Worm (Caenorhabditis elegans) whole organism, L2 larva: ENCODE measurements around the gene rbm-17.

ENCODE experiments used
- C34F6.9 ChIP-seq: fragments of 150-350 bp; optimal IDR thresholded peaks from 2 replicates; lab custom pipeline; 2014; ENCODE audit warnings: missing biosample characterization, missing genetic modification characterization
- Y55F3AM.14 ChIP-seq: fragments of 200-800 bp; sonication (Bioruptor generic); optimal IDR thresholded peaks from 2 replicates; lab custom pipeline; 2018; ENCODE audit warnings: mild to moderate bottlenecking, missing genetic modification characterization, missing compliant biosample characterization
- ZK546.5 ChIP-seq: sonication (generic microtip); optimal IDR thresholded peaks from 2 replicates; lab custom pipeline; 2017; ENCODE audit warnings: missing biosample characterization, missing genetic modification characterization
- aly-2 ChIP-seq: fragments of 150-350 bp; optimal IDR thresholded peaks from 2 replicates; lab custom pipeline; 2014; ENCODE audit warnings: missing biosample characterization, missing genetic modification characterization
- blmp-1 ChIP-seq: sonication (generic microtip); optimal IDR thresholded peaks from 2 replicates; lab custom pipeline; 2017; ENCODE audit warnings: missing genetic modification characterization, mild to moderate bottlenecking, missing compliant biosample characterization, antibody characterized with exemption, moderate library complexity; ENCODE audit not compliant: insufficient read depth
- ceh-16 ChIP-seq: fragments of 150-350 bp; optimal IDR thresholded peaks from 2 replicates; lab custom pipeline; 2014; ENCODE audit warnings: missing biosample characterization, missing genetic modification characterization
- ceh-82 ChIP-seq: fragments of 150-350 bp; optimal IDR thresholded peaks from 2 replicates; lab custom pipeline; 2014; ENCODE audit warnings: missing biosample characterization, missing genetic modification characterization
- crh-2 ChIP-seq: sonication (generic microtip); optimal IDR thresholded peaks from 2 replicates; lab custom pipeline; 2017; ENCODE audit warnings: missing biosample characterization, missing genetic modification characterization
- elt-1 ChIP-seq: fragments of 150-350 bp; optimal IDR thresholded peaks from 2 replicates; lab custom pipeline; 2014; ENCODE audit warnings: missing biosample characterization, missing genetic modification characterization
- elt-3 ChIP-seq: sonication (generic microtip); optimal IDR thresholded peaks from 2 replicates; lab custom pipeline; 2017; ENCODE audit warnings: missing biosample characterization, missing genetic modification characterization
- fos-1 ChIP-seq: fragments of 150-350 bp; optimal IDR thresholded peaks from 2 replicates; lab custom pipeline; 2014; ENCODE audit warnings: missing biosample characterization, missing genetic modification characterization
- gmeb-1 ChIP-seq: fragments of 150-350 bp; optimal IDR thresholded peaks from 2 replicates; lab custom pipeline; 2014; ENCODE audit warnings: missing biosample characterization, missing genetic modification characterization
- lin-11 ChIP-seq: fragments of 150-350 bp; sonication (generic microtip); optimal IDR thresholded peaks from 2 replicates; lab custom pipeline; 2014; ENCODE audit warnings: missing biosample characterization, missing genetic modification characterization, inconsistent platforms, mixed read lengths
- lsy-2 ChIP-seq, 2 experiments: fragments of 150-350 bp in 1 of 2; sonication (generic microtip) in 1 of 2; optimal IDR thresholded peaks; 2 replicates each; lab custom pipeline; 2014 to 2017; ENCODE audit warnings: missing biosample characterization in 2 of 2, missing genetic modification characterization in 2 of 2
- mab-5 ChIP-seq: fragments of 150-350 bp; optimal IDR thresholded peaks from 2 replicates; lab custom pipeline; 2014; ENCODE audit warnings: missing biosample characterization, missing genetic modification characterization
- mdl-1 ChIP-seq, 2 experiments: fragments of 150-350 bp in 1 of 2; sonication (generic microtip) in 1 of 2; optimal IDR thresholded peaks; 2 replicates each; lab custom pipeline; 2017; ENCODE audit warnings: missing biosample characterization in 2 of 2, missing genetic modification characterization in 2 of 2
- nhr-12 ChIP-seq: fragments of 150-350 bp; optimal IDR thresholded peaks from 2 replicates; lab custom pipeline; 2014; ENCODE audit warnings: missing biosample characterization, missing genetic modification characterization
- nhr-25 ChIP-seq: fragments of 150-350 bp; sonication (generic microtip); optimal IDR thresholded peaks from 3 replicates; lab custom pipeline; 2014; ENCODE audit warnings: missing biosample characterization, missing genetic modification characterization
- nhr-77 ChIP-seq: fragments of 150-350 bp; optimal IDR thresholded peaks from 2 replicates; lab custom pipeline; 2014; ENCODE audit warnings: missing biosample characterization, missing genetic modification characterization
- peb-1 ChIP-seq: fragments of 150-350 bp; optimal IDR thresholded peaks from 2 replicates; lab custom pipeline; 2014; ENCODE audit warnings: missing biosample characterization, missing genetic modification characterization
- sem-4 ChIP-seq: fragments of 150-350 bp; optimal IDR thresholded peaks from 2 replicates; lab custom pipeline; 2014; ENCODE audit warnings: missing biosample characterization, missing genetic modification reagents, missing genetic modification characterization
- sma-3 ChIP-seq: sonication (generic microtip); optimal IDR thresholded peaks from 2 replicates; lab custom pipeline; 2016; ENCODE audit warnings: missing genetic modification reagents, missing genetic modification characterization, missing compliant biosample characterization
- sma-9 ChIP-seq, 2 experiments: fragments of 150-350 bp in 1 of 2; sonication (generic microtip) in 1 of 2; optimal IDR thresholded peaks; 2 replicates each; lab custom pipeline; 2014 to 2016; ENCODE audit warnings: missing genetic modification characterization in 2 of 2, mild to moderate bottlenecking in 1 of 2, missing biosample characterization in 1 of 2, missing compliant biosample characterization in 1 of 2, missing genetic modification reagents in 1 of 2, moderate library complexity in 1 of 2
- snpc-4 ChIP-seq: fragments of 150-350 bp; optimal IDR thresholded peaks from 2 replicates; lab custom pipeline; 2014; ENCODE audit warnings: missing biosample characterization, missing genetic modification characterization
- unc-39 ChIP-seq: fragments of 150-350 bp; optimal IDR thresholded peaks from 2 replicates; lab custom pipeline; 2014; ENCODE audit warnings: missing biosample characterization, missing genetic modification characterization
- unc-55 ChIP-seq: fragments of 150-350 bp; sonication (generic microtip); optimal IDR thresholded peaks from 3 replicates; lab custom pipeline; 2014; ENCODE audit warnings: missing biosample characterization, missing genetic modification reagents, missing genetic modification characterization
- unc-62 ChIP-seq: fragments of 150-350 bp; optimal IDR thresholded peaks from 2 replicates; lab custom pipeline; 2014; ENCODE audit warnings: missing biosample characterization, missing genetic modification reagents, missing genetic modification characterization
- zag-1 ChIP-seq: fragments of 150-350 bp; optimal IDR thresholded peaks from 2 replicates; lab custom pipeline; 2014; ENCODE audit warnings: missing biosample characterization, missing genetic modification characterization
- ztf-1 ChIP-seq: fragments of 200-800 bp; sonication (Bioruptor generic); conservative IDR thresholded peaks from 2 replicates; pipeline ENCODE4 v1.3.6; 2022; ENCODE audit warnings: missing genetic modification characterization, missing compliant biosample characterization
- ztf-4 ChIP-seq: fragments of 150-350 bp; optimal IDR thresholded peaks from 2 replicates; lab custom pipeline; 2014; ENCODE audit warnings: missing biosample characterization, missing genetic modification characterization

rbm-17 gene

ce11 chrIV:11620909-11621308, 17.2 kb upstream of the rbm-17 start, which contains the start of gene dsl-5:
dsl-5 (minus strand) TSS chrIV:11621009.
- TF ChIP-seq nhr-25 (tag; lab: Kevin White, UChicago) (peak; percentile 8), blmp-1 (tag; lab: Kevin White, UChicago) (no peak)

ce11 chrIV:11622336-11622735, 15.8 kb upstream of the rbm-17 start:
- TF ChIP-seq mdl-1 (tag; optimal IDR thresholded peaks at IDR 0.05; lab: Kevin White, UChicago): no peak

ce11 chrIV:11623060-11623459, 15.1 kb upstream of the rbm-17 start, which contains the start of gene lys-4:
lys-4 (minus strand) TSS chrIV:11623174.
- TF ChIP-seq nhr-77 (tag; lab: Kevin White, UChicago) (no peak), fos-1 (tag; lab: Kevin White, UChicago) (peak; percentile 38), sma-9 (GFP tag; optimal IDR thresholded peaks at IDR 0.05; lab: Kevin White, UChicago) (peak; percentile 25), sma-9 (tag; optimal IDR thresholded peaks at IDR 0.05; lab: Kevin White, UChicago) (no peak)
- TF ChIP-seq, all 48 proteins: peak for 2

- TF ChIP-seq gmeb-1 (peak; percentile 7), ztf-4 (tag; lab: Kevin White, UChicago) (no peak), elt-3 (no peak), snpc-4 (no peak), nhr-25 (tag; lab: Kevin White, UChicago) (no peak), fos-1 (tag; lab: Kevin White, UChicago) (peak; percentile 40), mab-5 (tag; lab: Kevin White, UChicago) (no peak), sma-3 (GFP tag; lab: Kevin White, UChicago) (no peak), C34F6.9 (tag; lab: Kevin White, UChicago) (no peak), sma-9 (GFP tag; optimal IDR thresholded peaks at IDR 0.05; lab: Kevin White, UChicago) (peak; percentile 54), sma-9 (tag; optimal IDR thresholded peaks at IDR 0.05; lab: Kevin White, UChicago) (no peak), nhr-12 (tag; lab: Kevin White, UChicago) (no peak), ceh-16 (tag; lab: Kevin White, UChicago) (no peak), crh-2 (tag; lab: Kevin White, UChicago) (peak; percentile 27), lsy-2 (tag; optimal IDR thresholded peaks at IDR 0.05; lab: Kevin White, UChicago) (no peak), unc-62 (no peak)
These were observed 14.3 kb upstream of the rbm-17 start for ce11 chrIV:11623759-11624287.

ce11 chrIV:11625482-11625881, 12.6 kb upstream of the rbm-17 start, which contains the start of gene lys-5:
lys-5 (minus strand) TSS chrIV:11625582.
- no peak for TF ChIP-seq gmeb-1
- TF ChIP-seq Y55F3AM.14 (GFP tag; lab: Kevin White, UChicago): no peak
- TF ChIP-seq aly-2 (tag; lab: Kevin White, UChicago): no peak
- TF ChIP-seq snpc-4: no peak
- no peak for TF ChIP-seq nhr-12 (tag; lab: Kevin White, UChicago)
- TF ChIP-seq ZK546.5: no peak
- TF ChIP-seq ztf-1 (GFP tag; lab: Robert Waterston, UW): no peak

ce11 chrIV:11627847-11628246, 10.3 kb upstream of the rbm-17 start, which contains the start of gene lys-6:
lys-6 (minus strand) TSS chrIV:11627947.
- TF ChIP-seq lin-11 (no peak), sma-9 (GFP tag; optimal IDR thresholded peaks at IDR 0.05; lab: Kevin White, UChicago) (no peak), sma-9 (tag; optimal IDR thresholded peaks at IDR 0.05; lab: Kevin White, UChicago) (no peak)
- TF ChIP-seq, all 48 proteins: peak for 0

ce11 chrIV:11631750-11632149, 6.4 kb upstream of the rbm-17 start, which contains the start of gene F58B3.4:
F58B3.4 (minus strand) TSS chrIV:11631850.
- TF ChIP-seq C34F6.9 (tag; lab: Kevin White, UChicago) (no peak), mab-5 (tag; lab: Kevin White, UChicago) (no peak), blmp-1 (tag; lab: Kevin White, UChicago) (no peak), unc-55 (GFP tag; lab: Kevin White, UChicago) (no peak), nhr-12 (tag; lab: Kevin White, UChicago) (no peak), elt-1 (tag; lab: Kevin White, UChicago) (no peak), Y55F3AM.14 (GFP tag; lab: Kevin White, UChicago) (no peak), zag-1 (no peak), ceh-82 (no peak), sem-4 (tag; lab: Kevin White, UChicago) (no peak), peb-1 (tag; lab: Kevin White, UChicago) (no peak), elt-3 (no peak), gmeb-1 (no peak), snpc-4 (no peak), unc-39 (tag; lab: Kevin White, UChicago) (no peak)
